Fruit fly (Drosophila melanogaster) whole organism, adult: ENCODE measurements around the gene CG32278.

ENCODE experiments used
- CG11617 ChIP-seq: fragments of 200-800 bp; sonication (Bioruptor generic); optimal IDR thresholded peaks from 2 replicates; lab custom pipeline; 2017; ENCODE audit warnings: mild to moderate bottlenecking, missing biosample characterization, missing genetic modification reagents, missing genetic modification characterization
- CG14711 ChIP-seq: fragments of 200-800 bp; sonication (Bioruptor generic); optimal IDR thresholded peaks from 2 replicates; lab custom pipeline; 2018; ENCODE audit warnings: missing biosample characterization, mild to moderate bottlenecking, missing genetic modification characterization, moderate library complexity
- CG1620 ChIP-seq: fragments of 200-800 bp; sonication (Bioruptor generic); optimal IDR thresholded peaks from 2 replicates; lab custom pipeline; 2016; ENCODE audit warnings: missing biosample characterization, missing genetic modification characterization
- CG33017 ChIP-seq: fragments of 200-800 bp; sonication (Bioruptor generic); optimal IDR thresholded peaks from 2 replicates; lab custom pipeline; 2018; ENCODE audit warnings: missing biosample characterization, mild to moderate bottlenecking, missing genetic modification characterization, moderate library complexity
- CG5204 ChIP-seq: fragments of 200-800 bp; sonication (Bioruptor generic); optimal IDR thresholded peaks from 2 replicates; lab custom pipeline; 2016; ENCODE audit warnings: missing biosample characterization, missing genetic modification characterization
- Crg-1 ChIP-seq: fragments of 200-800 bp; sonication (Bioruptor generic); optimal IDR thresholded peaks from 2 replicates; lab custom pipeline; 2016; ENCODE audit warnings: missing biosample characterization, missing genetic modification characterization
- Hr96 ChIP-seq: fragments of 200-800 bp; sonication (Bioruptor generic); optimal IDR thresholded peaks from 2 replicates; lab custom pipeline; 2016; ENCODE audit warnings: missing biosample characterization, missing genetic modification characterization
- bab1 ChIP-seq: fragments of 200-800 bp; sonication (Bioruptor generic); optimal IDR thresholded peaks from 3 replicates; lab custom pipeline; 2019; ENCODE audit warnings: missing biosample characterization, mild to moderate bottlenecking, missing genetic modification characterization, moderate library complexity
- toe ChIP-seq: fragments of 200-800 bp; sonication (Bioruptor generic); optimal IDR thresholded peaks from 2 replicates; lab custom pipeline; 2016; ENCODE audit warnings: missing biosample characterization, missing genetic modification characterization

- no peak for TF ChIP-seq CG14711 (tag; lab: Kevin White, UChicago)
- no peak for TF ChIP-seq Hr96
- TF ChIP-seq CG5204 (GFP tag; lab: Kevin White, UChicago): no peak
- TF ChIP-seq CG11617: no peak
- TF ChIP-seq CG33017 (tag; lab: Kevin White, UChicago): no peak
- no peak for TF ChIP-seq toe (GFP tag; lab: Kevin White, UChicago)
- TF ChIP-seq bab1 (GFP tag; lab: Kevin White, UChicago): no peak
- TF ChIP-seq Crg-1 (GFP tag; lab: Kevin White, UChicago): no peak
- no peak for TF ChIP-seq CG1620 (GFP tag; lab: Kevin White, UChicago)
Observed at dm6 chr3L:3150376-3150775, 18.7 kb upstream of the CG32278 start.
